Fruit fly (Drosophila melanogaster) whole organism, pupa: ENCODE data around the gene CG5276.

Source experiments
- CG10348 ChIP-seq: fragments of 200-800 bp; sonication (Bioruptor generic); IDR thresholded peaks from 2 replicates; pipeline ENCODE4 v1.3.6; 2022; ENCODE audit warnings: missing biosample characterization, missing genetic modification characterization
- CG12605 ChIP-seq: fragments of 200-800 bp; sonication (Bioruptor generic); IDR thresholded peaks from 2 replicates; pipeline ENCODE4 v1.3.6; 2022; ENCODE audit warnings: missing biosample characterization, missing genetic modification characterization
- CG13204 ChIP-seq: fragments of 200-800 bp; sonication (Bioruptor generic); optimal IDR thresholded peaks from 2 replicates; lab custom pipeline; 2018; ENCODE audit warnings: missing biosample characterization, mild to moderate bottlenecking, missing genetic modification characterization, moderate library complexity
- CG14655 ChIP-seq: fragments of 200-800 bp; sonication (Bioruptor generic); optimal IDR thresholded peaks from 3 replicates; lab custom pipeline; 2017; ENCODE audit warnings: mild to moderate bottlenecking, missing biosample characterization, missing genetic modification reagents, missing genetic modification characterization
- CG15710 ChIP-seq: fragments of 200-800 bp; sonication (Bioruptor generic); optimal IDR thresholded peaks from 2 replicates; lab custom pipeline; 2018; ENCODE audit warnings: missing biosample characterization, mild to moderate bottlenecking, missing genetic modification characterization, moderate library complexity
- CG17806 ChIP-seq: fragments of 200-800 bp; sonication (Bioruptor generic); optimal IDR thresholded peaks from 2 replicates; lab custom pipeline; 2018; ENCODE audit warnings: missing biosample characterization, mild to moderate bottlenecking, missing genetic modification characterization, moderate library complexity
- CG32121 ChIP-seq: fragments of 200-800 bp; sonication (Bioruptor generic); IDR thresholded peaks from 2 replicates; pipeline ENCODE4 v1.3.6; 2022; ENCODE audit warnings: missing biosample characterization, missing genetic modification characterization
- CG34367 ChIP-seq: fragments of 200-800 bp; sonication (Bioruptor generic); optimal IDR thresholded peaks from 2 replicates; lab custom pipeline; 2018; ENCODE audit warnings: missing biosample characterization, mild to moderate bottlenecking, missing genetic modification characterization
- CG4496 ChIP-seq: fragments of 200-800 bp; sonication (Bioruptor generic); IDR thresholded peaks from 3 replicates; pipeline ENCODE4 v1.3.6; 2022; ENCODE audit warnings: missing biosample characterization, missing genetic modification characterization
- CG8159 ChIP-seq: fragments of 200-800 bp; sonication (Bioruptor generic); optimal IDR thresholded peaks from 3 replicates; lab custom pipeline; 2018; ENCODE audit warnings: missing biosample characterization, mild to moderate bottlenecking, missing genetic modification characterization, moderate library complexity
- CG8301 ChIP-seq: fragments of 200-800 bp; sonication (Bioruptor generic); optimal IDR thresholded peaks from 2 replicates; lab custom pipeline; 2018; ENCODE audit warnings: missing biosample characterization, mild to moderate bottlenecking, missing genetic modification characterization
- CG9948 ChIP-seq: fragments of 200-800 bp; sonication (Bioruptor generic); optimal IDR thresholded peaks from 2 replicates; lab custom pipeline; 2018; ENCODE audit warnings: missing biosample characterization, mild to moderate bottlenecking, missing genetic modification characterization, moderate library complexity
- D1 ChIP-seq: fragments of 200-800 bp; sonication (Bioruptor generic); optimal IDR thresholded peaks from 2 replicates; lab custom pipeline; 2018; ENCODE audit warnings: missing biosample characterization, mild to moderate bottlenecking, missing genetic modification characterization, moderate library complexity
- EcR ChIP-seq: fragments of 200-800 bp; sonication (Bioruptor generic); optimal IDR thresholded peaks from 3 replicates; lab custom pipeline; 2019; ENCODE audit warnings: missing biosample characterization, missing genetic modification characterization, mild to moderate bottlenecking, moderate library complexity, missing genetic modification reagents
- Ets98B ChIP-seq: fragments of 200-800 bp; sonication (Bioruptor generic); IDR thresholded peaks from 2 replicates; pipeline ENCODE4 v1.3.6; 2022; ENCODE audit warnings: missing biosample characterization, missing genetic modification characterization
- Pif1A ChIP-seq: fragments of 200-800 bp; sonication (Bioruptor generic); optimal IDR thresholded peaks from 3 replicates; lab custom pipeline; 2016; ENCODE audit warnings: missing biosample characterization, missing genetic modification characterization
- Pif1B ChIP-seq: fragments of 200-800 bp; sonication (Bioruptor generic); optimal IDR thresholded peaks from 3 replicates; lab custom pipeline; 2016; ENCODE audit warnings: missing biosample characterization, missing genetic modification characterization
- Snoo ChIP-seq: fragments of 200-800 bp; sonication (Bioruptor generic); optimal IDR thresholded peaks from 3 replicates; lab custom pipeline; 2017; ENCODE audit warnings: missing biosample characterization, mild to moderate bottlenecking, missing genetic modification characterization, inconsistent platforms
- fd96Ca ChIP-seq: fragments of 200-800 bp; sonication (Bioruptor generic); IDR thresholded peaks from 3 replicates; pipeline ENCODE4 v1.3.6; 2022; ENCODE audit warnings: missing biosample characterization, missing genetic modification characterization
- gl ChIP-seq: fragments of 200-800 bp; sonication (Bioruptor generic); optimal IDR thresholded peaks from 2 replicates; lab custom pipeline; 2018; ENCODE audit warnings: missing biosample characterization, mild to moderate bottlenecking, missing genetic modification characterization
- rn ChIP-seq: fragments of 200-800 bp; sonication (Bioruptor generic); IDR thresholded peaks from 2 replicates; pipeline ENCODE4 v1.3.6; 2022; ENCODE audit warnings: missing biosample characterization, missing genetic modification characterization

Gene CG5276

dm6 chr3R:11437528-11437927, 6.0 kb downstream of the CG5276 start, which contains the start of gene CG17230:
CG17230 (plus strand) TSS chr3R:11437785.
- no peak for TF ChIP-seq CG34367 (tag; lab: Kevin White, UChicago)
- no peak for TF ChIP-seq CG13204 (GFP tag; lab: Kevin White, UChicago)
- TF ChIP-seq CG4496 (GFP tag; lab: Robert Waterston, UW), result no peak
- TF ChIP-seq Ets98B (GFP tag; lab: Robert Waterston, UW), result no peak
- TF ChIP-seq rn, result no peak
- TF ChIP-seq CG17806 (tag; lab: Kevin White, UChicago), result no peak
- TF ChIP-seq CG14655 (GFP tag; lab: Kevin White, UChicago), result no peak
- TF ChIP-seq CG10348, result no peak
- no peak for TF ChIP-seq CG32121 (GFP tag; lab: Robert Waterston, UW)

dm6 chr3R:11441038-11441437, 9.5 kb downstream of the CG5276 start:
- TF ChIP-seq Ets98B (GFP tag; lab: Robert Waterston, UW) (no peak), CG32121 (GFP tag; lab: Robert Waterston, UW) (no peak), CG34367 (tag; lab: Kevin White, UChicago) (no peak), D1 (tag; lab: Kevin White, UChicago) (no peak), CG8159 (no peak), CG15710 (tag; lab: Kevin White, UChicago) (no peak), Pif1B (GFP tag; lab: Kevin White, UChicago) (no peak), CG12605 (no peak), gl (tag; lab: Kevin White, UChicago) (no peak), fd96Ca (GFP tag; lab: Robert Waterston, UW) (no peak), CG14655 (GFP tag; lab: Kevin White, UChicago) (no peak), rn (no peak)
- TF ChIP-seq, all 21 proteins: peak for 0

dm6 chr3R:11449688-11450087, 18.1 kb downstream of the CG5276 start:
- TF ChIP-seq Snoo (tag; lab: Kevin White, UChicago) (peak; percentile 6), CG12605 (0 out of 2 replicates have a peak, but pooled peaks have one; percentile 14), gl (tag; lab: Kevin White, UChicago) (peak; percentile 13), rn (no peak), CG8301 (tag; lab: Kevin White, UChicago) (no peak), CG32121 (GFP tag; lab: Robert Waterston, UW) (no peak), CG9948 (tag; lab: Kevin White, UChicago) (no peak), Pif1A (GFP tag; lab: Kevin White, UChicago) (no peak), CG13204 (GFP tag; lab: Kevin White, UChicago) (no peak)

- TF ChIP-seq CG12605, result no peak
- no peak for TF ChIP-seq Ets98B (GFP tag; lab: Robert Waterston, UW)
- no peak for TF ChIP-seq fd96Ca (GFP tag; lab: Robert Waterston, UW)
These were observed 19.8 kb downstream of the CG5276 start, which contains the start of gene sals for dm6 chr3R:11451207-11451841. sals (minus strand) TSS chr3R:11451791.

dm6 chr3R:11452041-11452440, 20.5 kb downstream of the CG5276 start:
- no peak for TF ChIP-seq CG17806 (tag; lab: Kevin White, UChicago)
- TF ChIP-seq CG4496 (GFP tag; lab: Robert Waterston, UW), result peak; percentile 71
- no peak for TF ChIP-seq rn
- TF ChIP-seq CG14655 (GFP tag; lab: Kevin White, UChicago), result no peak
- TF ChIP-seq, all 21 proteins: peak for 1

dm6 chr3R:11454210-11454904, 22.8 kb downstream of the CG5276 start:
- 0 out of 3 replicates have a peak, but pooled peaks have one; percentile 38 for TF ChIP-seq fd96Ca (GFP tag; lab: Robert Waterston, UW)
- no peak for TF ChIP-seq CG8301 (tag; lab: Kevin White, UChicago)
- TF ChIP-seq CG13204 (GFP tag; lab: Kevin White, UChicago), result no peak
- no peak for TF ChIP-seq rn
- peak; percentile 28; the same call in 1 of the 2 replicates for TF ChIP-seq CG10348
- TF ChIP-seq CG4496 (GFP tag; lab: Robert Waterston, UW), result peak; percentile 45; the same call in 1 of the 3 replicates
- TF ChIP-seq Snoo (tag; lab: Kevin White, UChicago), result peak; percentile 64
- TF ChIP-seq CG14655 (GFP tag; lab: Kevin White, UChicago), result peak; percentile 37
- TF ChIP-seq CG32121 (GFP tag; lab: Robert Waterston, UW), result peak; percentile 48
- no peak for TF ChIP-seq Ets98B (GFP tag; lab: Robert Waterston, UW)
- TF ChIP-seq gl (tag; lab: Kevin White, UChicago), result no peak
- TF ChIP-seq D1 (tag; lab: Kevin White, UChicago), result no peak
- peak; percentile 32 for TF ChIP-seq Pif1A (GFP tag; lab: Kevin White, UChicago)
- TF ChIP-seq CG15710 (tag; lab: Kevin White, UChicago), result no peak
- TF ChIP-seq EcR (GFP tag; lab: Kevin White, UChicago), result no peak
- peak; percentile 7 for TF ChIP-seq Pif1B (GFP tag; lab: Kevin White, UChicago)
- no peak for TF ChIP-seq CG34367 (tag; lab: Kevin White, UChicago)
- peak; percentile 24 for TF ChIP-seq CG8159
- TF ChIP-seq CG9948 (tag; lab: Kevin White, UChicago), result peak; percentile 26
- peak; percentile 9 for TF ChIP-seq CG17806 (tag; lab: Kevin White, UChicago)
- TF ChIP-seq CG12605, result no peak
- TF ChIP-seq, all 21 proteins: peak for 11
